Fruit fly (Drosophila melanogaster) whole organism, prepupa: ENCODE measurements around the gene CG33093.
A peak's percentile ranks its signal among the peaks of the same experiment; 100 is the strongest.

Experiments
- Blimp-1 ChIP-seq: fragments of 200-800 bp; sonication (Bioruptor generic); optimal IDR thresholded peaks from 3 replicates; lab custom pipeline; 2017; ENCODE audit warnings: missing biosample characterization, missing genetic modification characterization, mild to moderate bottlenecking, moderate library complexity, missing genetic modification reagents
- CG10631 ChIP-seq: fragments of 200-800 bp; sonication (Bioruptor generic); optimal IDR thresholded peaks from 2 replicates; lab custom pipeline; 2016; ENCODE audit warnings: missing biosample characterization, missing genetic modification characterization
- CG10669 ChIP-seq: fragments of 200-800 bp; sonication (Bioruptor generic); optimal IDR thresholded peaks from 3 replicates; lab custom pipeline; 2018; ENCODE audit warnings: missing biosample characterization, mild to moderate bottlenecking, missing genetic modification characterization, moderate library complexity
- CG11294 ChIP-seq: fragments of 200-800 bp; sonication (Bioruptor generic); IDR thresholded peaks from 2 replicates; pipeline ENCODE4 v1.3.6; 2022; ENCODE audit warnings: missing biosample characterization, missing genetic modification characterization
- CG11762 ChIP-seq: fragments of 200-800 bp; sonication (Bioruptor generic); optimal IDR thresholded peaks from 3 replicates; lab custom pipeline; 2016; ENCODE audit warnings: missing biosample characterization, missing genetic modification characterization; ENCODE audit not compliant: insufficient read depth
- CG11902 ChIP-seq: fragments of 200-800 bp; sonication (Bioruptor generic); optimal IDR thresholded peaks from 3 replicates; lab custom pipeline; 2016; ENCODE audit warnings: missing biosample characterization, missing genetic modification characterization
- CG15336 ChIP-seq: fragments of 200-800 bp; sonication (Bioruptor generic); IDR thresholded peaks from 2 replicates; pipeline ENCODE4 v1.3.6; 2022; ENCODE audit warnings: missing biosample characterization, missing genetic modification characterization
- CG1621 ChIP-seq: fragments of 200-800 bp; sonication (Bioruptor generic); optimal IDR thresholded peaks from 3 replicates; lab custom pipeline; 2018; ENCODE audit warnings: missing biosample characterization, mild to moderate bottlenecking, missing genetic modification characterization
- CG16779 ChIP-seq: fragments of 200-800 bp; sonication (Bioruptor generic); optimal IDR thresholded peaks from 3 replicates; lab custom pipeline; 2017; ENCODE audit warnings: missing biosample characterization, mild to moderate bottlenecking, missing genetic modification characterization
- CG3032 ChIP-seq: fragments of 200-800 bp; optimal IDR thresholded peaks from 2 replicates; lab custom pipeline; 2019; ENCODE audit warnings: missing biosample characterization, mild to moderate bottlenecking, missing genetic modification characterization, moderate library complexity
- CG32006 ChIP-seq: fragments of 200-800 bp; sonication (Bioruptor generic); optimal IDR thresholded peaks from 3 replicates; lab custom pipeline; 2017; ENCODE audit warnings: missing biosample characterization, mild to moderate bottlenecking, missing genetic modification characterization
- CG34406 ChIP-seq: fragments of 200-800 bp; sonication (Bioruptor generic); optimal IDR thresholded peaks from 3 replicates; lab custom pipeline; 2016; ENCODE audit warnings: missing biosample characterization, missing genetic modification characterization
- CG4318 ChIP-seq: fragments of 200-800 bp; sonication (Bioruptor generic); optimal IDR thresholded peaks from 3 replicates; lab custom pipeline; 2017; ENCODE audit warnings: missing biosample characterization, mild to moderate bottlenecking, missing genetic modification characterization
- CG6163 ChIP-seq: fragments of 200-800 bp; sonication (Bioruptor generic); IDR thresholded peaks from 3 replicates; pipeline ENCODE4 v1.3.6; 2022; ENCODE audit warnings: missing biosample characterization, missing genetic modification characterization
- CG6808 ChIP-seq: fragments of 200-800 bp; sonication (Bioruptor generic); optimal IDR thresholded peaks from 3 replicates; lab custom pipeline; 2017; ENCODE audit warnings: missing biosample characterization, missing genetic modification characterization, mild to moderate bottlenecking, moderate library complexity, missing genetic modification reagents
- CG6854 ChIP-seq: fragments of 200-800 bp; sonication (Bioruptor generic); optimal IDR thresholded peaks from 2 replicates; lab custom pipeline; 2017; ENCODE audit warnings: missing biosample characterization, mild to moderate bottlenecking, missing genetic modification characterization
- CG7368 ChIP-seq: fragments of 200-800 bp; sonication (Bioruptor generic); optimal IDR thresholded peaks from 3 replicates; lab custom pipeline; 2016; ENCODE audit warnings: missing biosample characterization, missing genetic modification characterization
- CG8319 ChIP-seq: fragments of 200-800 bp; sonication (Bioruptor generic); optimal IDR thresholded peaks from 3 replicates; lab custom pipeline; 2016; ENCODE audit warnings: missing biosample characterization, missing genetic modification characterization
- CG8632 ChIP-seq: fragments of 200-800 bp; sonication (Bioruptor generic); optimal IDR thresholded peaks from 3 replicates; lab custom pipeline; 2016; ENCODE audit warnings: missing biosample characterization, missing genetic modification characterization
- CG9139 ChIP-seq: fragments of 200-800 bp; sonication (Bioruptor generic); optimal IDR thresholded peaks from 3 replicates; lab custom pipeline; 2017; ENCODE audit warnings: missing biosample characterization, mild to moderate bottlenecking, missing genetic modification characterization
- Eip78C ChIP-seq: fragments of 200-800 bp; sonication (Bioruptor generic); peaks from one replicate; lab custom pipeline; 2016; ENCODE audit warnings: missing biosample characterization, missing genetic modification characterization
- Eip93F ChIP-seq: fragments of 200-800 bp; sonication (Bioruptor generic); optimal IDR thresholded peaks from 2 replicates; lab custom pipeline; 2016; ENCODE audit warnings: missing biosample characterization, mild to moderate bottlenecking, missing genetic modification characterization
- Ets21C ChIP-seq: fragments of 200-800 bp; sonication (Bioruptor generic); optimal IDR thresholded peaks from 3 replicates; lab custom pipeline; 2016; ENCODE audit warnings: missing biosample characterization, missing genetic modification characterization
- Gug ChIP-seq: fragments of 200-800 bp; sonication (Bioruptor generic); IDR thresholded peaks from 2 replicates; pipeline ENCODE4 v1.3.6; 2022; ENCODE audit warnings: missing biosample characterization, missing genetic modification characterization
- Hr39 ChIP-seq: fragments of 200-800 bp; sonication (Bioruptor generic); optimal IDR thresholded peaks from 2 replicates; lab custom pipeline; 2016; ENCODE audit warnings: missing biosample characterization, missing genetic modification characterization
- Hr4 ChIP-seq: fragments of 200-800 bp; sonication (Bioruptor generic); optimal IDR thresholded peaks from 3 replicates; lab custom pipeline; 2016; ENCODE audit warnings: missing biosample characterization, missing genetic modification characterization
- Lpt ChIP-seq: fragments of 200-800 bp; sonication (Bioruptor generic); optimal IDR thresholded peaks from 3 replicates; lab custom pipeline; 2016; ENCODE audit warnings: missing biosample characterization, missing genetic modification characterization
- Met ChIP-seq: fragments of 200-800 bp; sonication (Bioruptor generic); optimal IDR thresholded peaks from 3 replicates; lab custom pipeline; 2016; ENCODE audit warnings: missing biosample characterization, missing genetic modification characterization
- OdsH ChIP-seq: fragments of 200-800 bp; sonication (Bioruptor generic); optimal IDR thresholded peaks from 3 replicates; lab custom pipeline; 2016; ENCODE audit warnings: missing biosample characterization, missing genetic modification characterization
- Smox ChIP-seq: fragments of 200-800 bp; sonication (Bioruptor generic); optimal IDR thresholded peaks from 3 replicates; lab custom pipeline; 2016; ENCODE audit warnings: missing biosample characterization, missing genetic modification characterization
- Sox14 ChIP-seq: fragments of 200-800 bp; sonication (Bioruptor generic); optimal IDR thresholded peaks from 3 replicates; lab custom pipeline; 2016; ENCODE audit warnings: missing biosample characterization, missing genetic modification characterization
- Sox15 ChIP-seq: fragments of 200-800 bp; sonication (Bioruptor generic); optimal IDR thresholded peaks from 3 replicates; lab custom pipeline; 2016; ENCODE audit warnings: missing biosample characterization, missing genetic modification characterization
- acj6 ChIP-seq: fragments of 200-800 bp; sonication (Bioruptor generic); optimal IDR thresholded peaks from 3 replicates; lab custom pipeline; 2016; ENCODE audit warnings: missing biosample characterization, missing genetic modification characterization
- cyc ChIP-seq: fragments of 200-800 bp; sonication (Bioruptor generic); optimal IDR thresholded peaks from 3 replicates; lab custom pipeline; 2016; ENCODE audit warnings: missing biosample characterization, missing genetic modification characterization
- dsx ChIP-seq: fragments of 200-800 bp; optimal IDR thresholded peaks from 3 replicates; lab custom pipeline; 2019; ENCODE audit warnings: missing biosample characterization, mild to moderate bottlenecking, missing genetic modification characterization, moderate library complexity; ENCODE audit not compliant: poor library complexity, severe bottlenecking
- eg ChIP-seq: fragments of 200-800 bp; sonication (Bioruptor generic); IDR thresholded peaks from 3 replicates; pipeline ENCODE4 v1.3.6; 2022; ENCODE audit warnings: missing biosample characterization, missing genetic modification characterization
- esn ChIP-seq: fragments of 200-800 bp; sonication (Bioruptor generic); optimal IDR thresholded peaks from 2 replicates; lab custom pipeline; 2016; ENCODE audit warnings: missing biosample characterization, mild to moderate bottlenecking, missing genetic modification characterization, moderate library complexity
- fd59A ChIP-seq: fragments of 200-800 bp; sonication (Bioruptor generic); optimal IDR thresholded peaks from 2 replicates; lab custom pipeline; 2017; ENCODE audit warnings: missing biosample characterization, mild to moderate bottlenecking, missing genetic modification characterization, missing genetic modification reagents
- lz ChIP-seq: fragments of 200-800 bp; sonication (Bioruptor generic); optimal IDR thresholded peaks from 3 replicates; lab custom pipeline; 2016; ENCODE audit warnings: missing biosample characterization, missing genetic modification characterization
- net ChIP-seq: fragments of 200-800 bp; sonication (Bioruptor generic); optimal IDR thresholded peaks from 3 replicates; lab custom pipeline; 2016; ENCODE audit warnings: missing biosample characterization, missing genetic modification characterization
- pdm3 ChIP-seq: fragments of 200-800 bp; sonication (Bioruptor generic); optimal IDR thresholded peaks from 3 replicates; lab custom pipeline; 2016; ENCODE audit warnings: missing biosample characterization, missing genetic modification characterization
- salr ChIP-seq, 2 experiments: fragments of 200-800 bp; sonication (Bioruptor generic); optimal IDR thresholded peaks; 3 replicates each; lab custom pipeline; 2016 to 2018; ENCODE audit warnings: missing biosample characterization in 2 of 2, missing genetic modification characterization in 2 of 2, mild to moderate bottlenecking in 1 of 2
- spab ChIP-seq: fragments of 200-800 bp; sonication (Bioruptor generic); optimal IDR thresholded peaks from 2 replicates; lab custom pipeline; 2017; ENCODE audit warnings: missing biosample characterization, mild to moderate bottlenecking, missing genetic modification characterization, missing genetic modification reagents
- ss ChIP-seq, 2 experiments: fragments of 200-800 bp; sonication (Bioruptor generic); optimal IDR thresholded peaks; 2 replicates in 1 of 2; 3 replicates in 1 of 2; lab custom pipeline; 2017 to 2018; ENCODE audit warnings: mild to moderate bottlenecking in 2 of 2, missing biosample characterization in 2 of 2, missing genetic modification characterization in 2 of 2, moderate library complexity in 1 of 2
- svp ChIP-seq: fragments of 200-800 bp; sonication (Bioruptor generic); peaks from one replicate; lab custom pipeline; 2016; ENCODE audit warnings: missing biosample characterization, missing genetic modification characterization
- topi ChIP-seq: fragments of 200-800 bp; sonication (Bioruptor generic); optimal IDR thresholded peaks from 3 replicates; lab custom pipeline; 2016; ENCODE audit warnings: missing biosample characterization, missing genetic modification characterization

CG33093 gene

DNA sequence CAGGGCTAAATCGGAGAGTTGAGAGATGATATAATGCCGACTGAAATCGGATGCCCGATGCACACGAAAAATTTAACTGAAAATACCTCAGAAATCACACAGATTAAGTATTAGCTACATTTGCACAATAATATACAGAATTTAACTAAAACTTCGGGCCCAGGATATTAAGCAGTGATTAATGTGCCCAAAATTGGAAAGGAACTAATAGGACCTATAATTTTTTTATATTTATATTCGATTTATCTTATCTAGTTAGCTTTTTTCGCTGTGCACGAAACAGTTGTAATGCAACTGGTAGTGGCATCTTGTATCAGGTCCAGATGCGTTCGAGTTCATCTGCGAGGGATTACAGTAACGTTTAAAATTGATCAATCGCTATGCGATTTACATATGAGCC, 7.2 kb upstream of the CG33093 start (continued):
- TF ChIP-seq CG8319 (GFP tag; lab: Kevin White, UChicago) (peak; percentile 36), esn (peak; percentile 43), CG1621 (tag; lab: Kevin White, UChicago) (no peak), Hr39 (GFP tag; lab: Kevin White, UChicago) (no peak), Met (GFP tag; lab: Kevin White, UChicago) (peak; percentile 21), Smox (GFP tag; lab: Kevin White, UChicago) (no peak), Sox14 (GFP tag; lab: Kevin White, UChicago) (peak; percentile 6), CG7368 (GFP tag; lab: Kevin White, UChicago) (no peak), CG6854 (no peak), pdm3 (GFP tag; lab: Kevin White, UChicago) (peak; percentile 35), CG3032 (tag; lab: Kevin White, UChicago) (peak; percentile 40), lz (GFP tag; lab: Kevin White, UChicago) (peak; percentile 28)

DNA sequence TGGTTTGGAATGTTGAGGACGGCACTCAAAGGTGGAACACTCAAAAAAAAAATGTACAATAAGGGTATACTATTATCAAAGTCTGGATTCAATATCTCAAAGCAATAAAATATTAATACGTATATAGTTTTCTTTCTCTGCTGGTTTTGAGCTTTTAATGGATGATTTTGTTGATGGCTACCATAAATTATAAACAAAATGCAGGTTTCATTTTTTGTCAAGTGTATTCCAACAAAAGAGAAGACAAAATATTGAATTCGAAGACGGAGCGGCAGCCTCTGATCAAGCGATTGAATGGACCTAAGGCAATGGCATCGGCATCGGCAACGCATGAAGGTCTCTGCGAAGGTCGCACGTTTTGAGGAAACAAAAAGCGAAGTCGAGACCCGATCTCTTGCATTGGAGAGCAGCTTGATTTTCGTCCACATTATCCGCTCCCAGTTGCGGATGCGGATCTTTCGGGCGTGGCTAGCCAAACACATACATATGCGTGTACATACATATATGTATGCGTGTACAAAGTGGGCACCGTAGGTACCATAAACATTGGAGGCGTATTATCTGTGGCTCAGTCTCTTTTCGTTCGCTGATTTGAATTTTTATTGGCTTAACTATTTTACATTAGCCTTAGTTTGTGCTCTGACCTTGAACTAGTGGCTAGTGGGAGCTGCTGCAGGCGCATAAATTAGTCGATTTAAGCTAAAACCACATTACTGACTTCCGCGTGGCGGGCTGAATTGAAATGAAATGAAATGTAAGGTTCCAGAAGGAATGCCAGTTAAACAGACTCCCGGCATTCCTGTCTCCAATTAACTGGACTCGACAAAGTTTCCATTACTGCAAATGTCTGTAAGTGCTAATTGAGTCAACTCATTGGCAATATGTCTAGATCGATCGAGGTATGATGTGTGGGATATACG, 5.0 kb upstream of the CG33093 start:
- peak; percentile 73 for TF ChIP-seq fd59A (GFP tag; lab: Kevin White, UChicago)
- TF ChIP-seq ss (GFP tag; optimal IDR thresholded peaks at IDR 0.05; lab: Kevin White, UChicago) = peak; percentile 71 to 73
- peak; percentile 47 for TF ChIP-seq CG9139 (GFP tag; lab: Kevin White, UChicago)
- TF ChIP-seq Ets21C (GFP tag; lab: Kevin White, UChicago) = no peak
- TF ChIP-seq CG8632 (GFP tag; lab: Kevin White, UChicago) = peak; percentile 74
- peak; percentile 50 for TF ChIP-seq topi
- TF ChIP-seq Eip93F (GFP tag; lab: Kevin White, UChicago) = no peak
- TF ChIP-seq pdm3 (GFP tag; lab: Kevin White, UChicago) = peak; percentile 71
- TF ChIP-seq CG6163 = peak; percentile 82
- peak; percentile 32 for TF ChIP-seq lz (GFP tag; lab: Kevin White, UChicago)
- TF ChIP-seq CG11902 (GFP tag; lab: Kevin White, UChicago) = peak; percentile 54
- no peak for TF ChIP-seq Gug (GFP tag; lab: Robert Waterston, UW)
- TF ChIP-seq salr (GFP tag; optimal IDR thresholded peaks at IDR 0.05; lab: Kevin White, UChicago) = peak in 1 of 2 experiments; percentile 66
- TF ChIP-seq CG16779 (tag; lab: Kevin White, UChicago) = peak; percentile 32
- no peak for TF ChIP-seq CG32006 (GFP tag; lab: Kevin White, UChicago)
- no peak for TF ChIP-seq CG15336
- TF ChIP-seq Eip78C (GFP tag; lab: Kevin White, UChicago) = peak; percentile 94
- no peak for TF ChIP-seq Smox (GFP tag; lab: Kevin White, UChicago)
- TF ChIP-seq dsx (GFP tag; lab: Kevin White, UChicago) = peak; percentile 79
- TF ChIP-seq OdsH (GFP tag; lab: Kevin White, UChicago) = peak; percentile 66
- peak; percentile 65 for TF ChIP-seq acj6 (GFP tag; lab: Kevin White, UChicago)
- peak; percentile 58 for TF ChIP-seq CG11762 (GFP tag; lab: Kevin White, UChicago)
- peak; percentile 82 for TF ChIP-seq CG3032 (tag; lab: Kevin White, UChicago)
- TF ChIP-seq svp (GFP tag; lab: Kevin White, UChicago) = peak; percentile 83
- peak; percentile 74 for TF ChIP-seq CG7368 (GFP tag; lab: Kevin White, UChicago)
- TF ChIP-seq CG10631 (GFP tag; lab: Kevin White, UChicago) = peak; percentile 77
- TF ChIP-seq CG6808 (GFP tag; lab: Kevin White, UChicago) = peak; percentile 80
- TF ChIP-seq esn = peak; percentile 51
- TF ChIP-seq CG11294 (GFP tag; lab: Robert Waterston, UW) = no peak
- TF ChIP-seq Hr4 (GFP tag; lab: Kevin White, UChicago) = peak; percentile 18
- TF ChIP-seq CG10669 (GFP tag; lab: Kevin White, UChicago) = peak; percentile 79
- peak; percentile 72 for TF ChIP-seq CG34406 (GFP tag; lab: Kevin White, UChicago)
- peak; percentile 49 for TF ChIP-seq cyc (GFP tag; lab: Kevin White, UChicago)
- TF ChIP-seq CG6854 = no peak
- TF ChIP-seq CG8319 (GFP tag; lab: Kevin White, UChicago) = peak; percentile 44
- TF ChIP-seq Lpt (GFP tag; lab: Kevin White, UChicago) = no peak
- peak; percentile 57 for TF ChIP-seq Sox15 (GFP tag; lab: Kevin White, UChicago)
- TF ChIP-seq Blimp-1 (GFP tag; lab: Kevin White, UChicago) = no peak
- TF ChIP-seq spab (GFP tag; lab: Kevin White, UChicago) = peak; percentile 80
- no peak for TF ChIP-seq eg (GFP tag; lab: Robert Waterston, UW)
- TF ChIP-seq CG4318 (GFP tag; lab: Kevin White, UChicago) = no peak
- peak; percentile 77 for TF ChIP-seq CG1621 (tag; lab: Kevin White, UChicago)
- peak; percentile 46 for TF ChIP-seq net (GFP tag; lab: Kevin White, UChicago)
